Worm (Caenorhabditis elegans) whole organism, young adult: Measurements from ENCODE around the gene gsto-3.

Experiments used
- B0336.3 ChIP-seq: fragments of 200-800 bp; sonication (Bioruptor generic); IDR thresholded peaks from 2 replicates; pipeline ENCODE4 v1.3.6; 2022; ENCODE audit warnings: missing genetic modification characterization, missing compliant biosample characterization
- C17E4.6 ChIP-seq: fragments of 200-800 bp; sonication (Bioruptor generic); IDR thresholded peaks from 2 replicates; pipeline ENCODE4 v1.3.6; 2022; ENCODE audit warnings: missing genetic modification reagents, missing genetic modification characterization, missing compliant biosample characterization
- F37B4.10 ChIP-seq: fragments of 200-800 bp; sonication (Bioruptor generic); IDR thresholded peaks from 2 replicates; pipeline ENCODE4 v1.3.6; 2022; ENCODE audit warnings: missing genetic modification characterization, missing compliant biosample characterization
- F39B2.1 ChIP-seq: fragments of 200-800 bp; sonication (Bioruptor generic); IDR thresholded peaks from 2 replicates; pipeline ENCODE4 v1.3.6; 2022; ENCODE audit warnings: missing genetic modification reagents, missing genetic modification characterization, missing compliant biosample characterization
- F57C9.4 ChIP-seq: sonication (generic microtip); optimal IDR thresholded peaks from 2 replicates; lab custom pipeline; 2017; ENCODE audit warnings: mild to moderate bottlenecking, missing genetic modification characterization, missing compliant biosample characterization
- K11D2.4 ChIP-seq: fragments of 200-800 bp; sonication (Bioruptor generic); IDR thresholded peaks from 2 replicates; pipeline ENCODE4 v1.3.6; 2022; ENCODE audit warnings: missing genetic modification reagents, missing genetic modification characterization, missing compliant biosample characterization
- K12H6.12 ChIP-seq: fragments of 200-800 bp; sonication (Bioruptor generic); optimal IDR thresholded peaks from 2 replicates; lab custom pipeline; 2018; ENCODE audit warnings: mild to moderate bottlenecking, missing genetic modification characterization, missing compliant biosample characterization
- T26A5.8 ChIP-seq: sonication (generic microtip); optimal IDR thresholded peaks from 2 replicates; lab custom pipeline; 2016; ENCODE audit warnings: missing genetic modification characterization, missing compliant biosample characterization
- Y53G8AR.9 ChIP-seq: fragments of 200-800 bp; sonication (Bioruptor generic); conservative IDR thresholded peaks from 2 replicates; pipeline ENCODE4 v1.3.6; 2022; ENCODE audit warnings: missing genetic modification reagents, missing genetic modification characterization, missing compliant biosample characterization
- Y56A3A.18 ChIP-seq: fragments of 200-800 bp; sonication (Bioruptor generic); IDR thresholded peaks from 2 replicates; pipeline ENCODE4 v1.3.6; 2022; ENCODE audit warnings: missing genetic modification reagents, missing genetic modification characterization, missing compliant biosample characterization
- Y79H2A.3 ChIP-seq: fragments of 200-800 bp; sonication (Bioruptor generic); conservative IDR thresholded peaks from 2 replicates; pipeline ENCODE4 v1.3.6; 2022; ENCODE audit warnings: missing genetic modification reagents, missing genetic modification characterization, missing compliant biosample characterization
- aptf-3 ChIP-seq: fragments of 200-800 bp; sonication (Bioruptor generic); IDR thresholded peaks from 2 replicates; pipeline ENCODE4 v1.3.6; 2022; ENCODE audit warnings: missing genetic modification characterization, missing compliant biosample characterization
- ceh-100 ChIP-seq: fragments of 200-800 bp; sonication (Bioruptor generic); IDR thresholded peaks from 2 replicates; pipeline ENCODE4 v1.3.6; 2022; ENCODE audit warnings: missing genetic modification reagents, missing genetic modification characterization, missing compliant biosample characterization
- ceh-27 ChIP-seq: fragments of 200-800 bp; sonication (Bioruptor generic); optimal IDR thresholded peaks from 2 replicates; lab custom pipeline; 2018; ENCODE audit warnings: mild to moderate bottlenecking, missing genetic modification characterization, moderate library complexity, missing compliant biosample characterization
- die-1 ChIP-seq: sonication (generic microtip); optimal IDR thresholded peaks from 2 replicates; lab custom pipeline; 2016; ENCODE audit warnings: missing genotype, mild to moderate bottlenecking, missing genetic modification characterization, missing compliant biosample characterization
- dpff-1 ChIP-seq: sonication (generic microtip); optimal IDR thresholded peaks from 2 replicates; lab custom pipeline; 2017; ENCODE audit warnings: mild to moderate bottlenecking, missing genetic modification characterization, missing compliant biosample characterization
- efl-1 ChIP-seq: fragments of 150-350 bp; optimal IDR thresholded peaks from 2 replicates; lab custom pipeline; 2014; ENCODE audit warnings: missing biosample characterization, missing genetic modification reagents, missing genetic modification characterization
- egrh-3 ChIP-seq: fragments of 200-800 bp; sonication (Bioruptor generic); IDR thresholded peaks from 2 replicates; pipeline ENCODE4 v1.3.6; 2022; ENCODE audit warnings: missing genetic modification reagents, missing genetic modification characterization, missing compliant biosample characterization
- him-1 ChIP-seq: sonication (generic microtip); optimal IDR thresholded peaks from 2 replicates; lab custom pipeline; 2016; ENCODE audit warnings: missing genotype, missing genetic modification reagents, missing genetic modification characterization, missing compliant biosample characterization
- hmg-1.2 ChIP-seq: fragments of 200-800 bp; sonication (Bioruptor generic); IDR thresholded peaks from 2 replicates; pipeline ENCODE4 v1.3.6; 2022; ENCODE audit warnings: missing genetic modification reagents, missing genetic modification characterization, missing compliant biosample characterization
- hmg-20 ChIP-seq: fragments of 200-800 bp; sonication (Bioruptor generic); IDR thresholded peaks from 2 replicates; pipeline ENCODE4 v1.3.6; 2022; ENCODE audit warnings: missing genetic modification reagents, missing genetic modification characterization, missing compliant biosample characterization
- hrde-1 ChIP-seq: sonication (generic microtip); optimal IDR thresholded peaks from 2 replicates; lab custom pipeline; 2016; ENCODE audit warnings: missing genetic modification characterization, mild to moderate bottlenecking, missing compliant biosample characterization, moderate library complexity, missing genotype, missing genetic modification reagents, borderline replicate concordance
- hsf-1 ChIP-seq: fragments of 200-800 bp; sonication (Bioruptor generic); IDR thresholded peaks from 2 replicates; pipeline ENCODE4 v1.3.6; 2022; ENCODE audit warnings: missing genetic modification reagents, missing genetic modification characterization, missing compliant biosample characterization
- lag-1 ChIP-seq: fragments of 200-800 bp; sonication (Bioruptor generic); IDR thresholded peaks from 2 replicates; pipeline ENCODE4 v1.3.6; 2022; ENCODE audit warnings: missing genetic modification reagents, missing genetic modification characterization, missing compliant biosample characterization
- let-607 ChIP-seq, 2 experiments: fragments of 200-800 bp in 1 of 2; sonication (Bioruptor generic) in 1 of 2; sonication (generic microtip) in 1 of 2; optimal IDR thresholded peaks; 2 replicates each; lab custom pipeline; 2016 to 2018; ENCODE audit warnings: mild to moderate bottlenecking in 2 of 2, missing compliant biosample characterization in 2 of 2, missing genetic modification characterization in 2 of 2, moderate library complexity in 2 of 2, missing genotype in 1 of 2
- lin-35 ChIP-seq, 3 experiments: fragments of 150-350 bp in 2 of 3; sonication (generic microtip) in 1 of 3; optimal IDR thresholded peaks; 2 replicates each; lab custom pipeline; 2014 to 2018; ENCODE audit warnings: missing biosample characterization in 3 of 3, missing genetic modification characterization in 3 of 3, missing genetic modification reagents in 3 of 3
- lin-40 ChIP-seq: sonication (generic microtip); optimal IDR thresholded peaks from 2 replicates; lab custom pipeline; 2016; ENCODE audit warnings: missing genetic modification characterization, mild to moderate bottlenecking, missing compliant biosample characterization, missing genotype, missing genetic modification reagents
- madf-3 ChIP-seq: fragments of 200-800 bp; sonication (Bioruptor generic); IDR thresholded peaks from 2 replicates; pipeline ENCODE4 v1.3.6; 2022; ENCODE audit warnings: missing genetic modification reagents, missing genetic modification characterization, missing compliant biosample characterization
- mel-28 ChIP-seq: sonication (generic microtip); optimal IDR thresholded peaks from 2 replicates; lab custom pipeline; 2016; ENCODE audit warnings: borderline replicate concordance, mild to moderate bottlenecking, missing genetic modification characterization, missing compliant biosample characterization
- nfyb-1 ChIP-seq: fragments of 200-800 bp; sonication (Bioruptor generic); IDR thresholded peaks from 2 replicates; pipeline ENCODE4 v1.3.6; 2022; ENCODE audit warnings: missing genetic modification reagents, missing genetic modification characterization, missing compliant biosample characterization
- nhr-80 ChIP-seq: sonication (generic microtip); optimal IDR thresholded peaks from 2 replicates; lab custom pipeline; 2016; ENCODE audit warnings: missing genetic modification characterization, missing compliant biosample characterization
- nhr-90 ChIP-seq: sonication (generic microtip); optimal IDR thresholded peaks from 2 replicates; lab custom pipeline; 2016; ENCODE audit warnings: missing genotype, mild to moderate bottlenecking, missing genetic modification characterization, missing compliant biosample characterization
- pbrm-1 ChIP-seq: fragments of 200-800 bp; sonication (Bioruptor generic); IDR thresholded peaks from 2 replicates; pipeline ENCODE4 v1.3.6; 2022; ENCODE audit warnings: missing genetic modification reagents, missing genetic modification characterization, missing compliant biosample characterization
- rec-8 ChIP-seq, 2 experiments: sonication (generic microtip); optimal IDR thresholded peaks; 2 replicates each; lab custom pipeline; 2016; ENCODE audit warnings: mild to moderate bottlenecking in 2 of 2, missing genetic modification characterization in 2 of 2, missing genetic modification reagents in 2 of 2, missing genotype in 2 of 2, missing biosample characterization in 1 of 2, missing compliant biosample characterization in 1 of 2, moderate library complexity in 1 of 2
- unc-130 ChIP-seq: sonication (generic microtip); optimal IDR thresholded peaks from 2 replicates; lab custom pipeline; 2016; ENCODE audit warnings: missing genetic modification reagents, missing genetic modification characterization, missing compliant biosample characterization
- zfh-2 ChIP-seq: fragments of 200-800 bp; sonication (Bioruptor generic); conservative IDR thresholded peaks from 2 replicates; pipeline ENCODE4 v1.3.6; 2022; ENCODE audit warnings: missing genetic modification reagents, missing genetic modification characterization, missing compliant biosample characterization
- ztf-18 ChIP-seq: sonication (generic microtip); optimal IDR thresholded peaks from 2 replicates; lab custom pipeline; 2016; ENCODE audit warnings: missing genotype, mild to moderate bottlenecking, missing genetic modification characterization, missing compliant biosample characterization
- ztf-26 ChIP-seq: sonication (generic microtip); optimal IDR thresholded peaks from 2 replicates; lab custom pipeline; 2017; ENCODE audit warnings: missing genetic modification characterization, missing compliant biosample characterization
- ztf-28 ChIP-seq: fragments of 200-800 bp; sonication (Bioruptor generic); IDR thresholded peaks from 2 replicates; pipeline ENCODE4 v1.3.6; 2022; ENCODE audit warnings: missing genetic modification reagents, missing genetic modification characterization, missing compliant biosample characterization
- ztf-3 ChIP-seq: fragments of 200-800 bp; sonication (Bioruptor generic); optimal IDR thresholded peaks from 2 replicates; lab custom pipeline; 2018; ENCODE audit warnings: mild to moderate bottlenecking, missing genetic modification characterization, missing compliant biosample characterization
- ztf-6 ChIP-seq: fragments of 200-800 bp; sonication (Bioruptor generic); IDR thresholded peaks from 2 replicates; pipeline ENCODE4 v1.3.6; 2022; ENCODE audit warnings: missing genetic modification reagents, missing genetic modification characterization, missing compliant biosample characterization

The gsto-3 gene

ce11 chrIII:358106-358505, 23.0 kb downstream of the gsto-3 start:
- TF ChIP-seq F57C9.4, result no peak
- no peak for TF ChIP-seq ztf-26 (tag; lab: Kevin White, UChicago)
- no peak for TF ChIP-seq nhr-90 (tag; lab: Kevin White, UChicago)
- no peak for TF ChIP-seq him-1 (tag; lab: Kevin White, UChicago)
- TF ChIP-seq hmg-20 (GFP tag; lab: Robert Waterston, UW), result no peak
- no peak for TF ChIP-seq Y79H2A.3
- no peak for TF ChIP-seq K12H6.12 (tag; lab: Kevin White, UChicago)
- no peak for TF ChIP-seq egrh-3 (GFP tag; lab: Robert Waterston, UW)

ce11 chrIII:356906-357901, 23.9 kb downstream of the gsto-3 start:
- no peak for TF ChIP-seq aptf-3 (GFP tag; lab: Robert Waterston, UW)
- TF ChIP-seq lin-40 (tag; lab: Kevin White, UChicago), result peak; percentile 9
- peak; percentile 70 for TF ChIP-seq nhr-80
- no peak for TF ChIP-seq dpff-1 (tag; lab: Kevin White, UChicago)
- no peak for TF ChIP-seq rec-8 (tag; optimal IDR thresholded peaks at IDR 0.05; lab: Kevin White, UChicago)
- no peak for TF ChIP-seq unc-130 (GFP tag; lab: Kevin White, UChicago)
- TF ChIP-seq lag-1 (GFP tag; lab: Robert Waterston, UW), result no peak
- TF ChIP-seq lin-35 (GFP tag; optimal IDR thresholded peaks at IDR 0.05; lab: Kevin White, UChicago), result peak in 1 of 3 experiments; percentile 29
- TF ChIP-seq Y53G8AR.9, result 0 out of 2 replicates have a peak, but pooled peaks have one; percentile 19
- 0 out of 2 replicates have a peak, but pooled peaks have one; percentile 11 for TF ChIP-seq Y56A3A.18
- TF ChIP-seq ztf-28 (GFP tag; lab: Robert Waterston, UW), result no peak
- no peak for TF ChIP-seq K11D2.4 (GFP tag; lab: Robert Waterston, UW)
- no peak for TF ChIP-seq hrde-1 (tag; lab: Kevin White, UChicago)
- TF ChIP-seq, all 124 proteins: peak for 5

ce11 chrIII:354545-355460, 26.3 kb downstream of the gsto-3 start, which contains the start of gene gei-4:
Gene gei-4, minus strand, starts transcription at chrIII:354800.
- peak in 1 of 3 experiments; percentile 52 for TF ChIP-seq lin-35 (GFP tag; optimal IDR thresholded peaks at IDR 0.05; lab: Kevin White, UChicago)
- peak; percentile 79 for TF ChIP-seq ztf-26 (tag; lab: Kevin White, UChicago)
- no peak for TF ChIP-seq F39B2.1 (GFP tag; lab: Robert Waterston, UW)
- peak; percentile 1 for TF ChIP-seq die-1 (tag; lab: Kevin White, UChicago)
- TF ChIP-seq madf-3 (GFP tag; lab: Robert Waterston, UW), result 0 out of 2 replicates have a peak, but pooled peaks have one; percentile 21
- no peak for TF ChIP-seq hsf-1 (GFP tag; lab: Robert Waterston, UW)
- peak; percentile 98 for TF ChIP-seq hmg-1.2
- 0 out of 2 replicates have a peak, but pooled peaks have one; percentile 15 for TF ChIP-seq ztf-6 (GFP tag; lab: Robert Waterston, UW)
- TF ChIP-seq K12H6.12 (tag; lab: Kevin White, UChicago), result peak; percentile 94
- no peak for TF ChIP-seq ceh-100 (GFP tag; lab: Robert Waterston, UW)
- no peak; the same call in 1 of the 2 replicates for TF ChIP-seq nfyb-1 (GFP tag; lab: Robert Waterston, UW)
- no peak for TF ChIP-seq efl-1
- TF ChIP-seq T26A5.8 (tag; lab: Kevin White, UChicago), result no peak
- peak; percentile 82 for TF ChIP-seq ceh-27 (GFP tag; lab: Kevin White, UChicago)
- TF ChIP-seq mel-28 (tag; lab: Kevin White, UChicago), result peak; percentile 24
- peak; percentile 65 for TF ChIP-seq pbrm-1
- TF ChIP-seq ztf-18, result peak; percentile 41
- no peak for TF ChIP-seq F37B4.10
- peak; percentile 90 for TF ChIP-seq B0336.3 (GFP tag; lab: Robert Waterston, UW)
- TF ChIP-seq C17E4.6 (GFP tag; lab: Robert Waterston, UW), result no peak
- TF ChIP-seq ztf-3 (GFP tag; lab: Kevin White, UChicago), result peak; percentile 13
- TF ChIP-seq let-607 (tag; optimal IDR thresholded peaks at IDR 0.05; lab: Kevin White, UChicago), result peak in 1 of 2 experiments; percentile 78
- TF ChIP-seq zfh-2 (GFP tag; lab: Robert Waterston, UW), result peak; percentile 100
